Worm (Caenorhabditis elegans) whole organism, late embryonic: ENCODE results near the gene ins-8.

Experiments
- C08G9.2 ChIP-seq: sonication (generic microtip); optimal IDR thresholded peaks from 2 replicates; lab custom pipeline; 2016; ENCODE audit warnings: mild to moderate bottlenecking, missing genetic modification characterization, moderate library complexity, missing compliant biosample characterization
- F13H6.1 ChIP-seq: sonication (generic microtip); optimal IDR thresholded peaks from 2 replicates; lab custom pipeline; 2016; ENCODE audit warnings: missing genetic modification characterization, missing compliant biosample characterization
- ama-1 ChIP-seq: fragments of 150-350 bp; optimal IDR thresholded peaks from 2 replicates; lab custom pipeline; 2014
- ceh-24 ChIP-seq: sonication (generic microtip); optimal IDR thresholded peaks from 2 replicates; lab custom pipeline; 2016; ENCODE audit warnings: mild to moderate bottlenecking, missing genetic modification characterization, missing compliant biosample characterization
- ceh-48 ChIP-seq: sonication (generic microtip); optimal IDR thresholded peaks from 2 replicates; lab custom pipeline; 2016; ENCODE audit warnings: missing genetic modification characterization, inconsistent platforms, missing compliant biosample characterization
- fkh-10 ChIP-seq: fragments of 150-350 bp; optimal IDR thresholded peaks from 2 replicates; lab custom pipeline; 2014; ENCODE audit warnings: missing biosample characterization, missing genetic modification reagents, missing genetic modification characterization
- nfya-1 ChIP-seq: sonication (generic microtip); optimal IDR thresholded peaks from 2 replicates; lab custom pipeline; 2017; ENCODE audit warnings: missing genetic modification characterization, mild to moderate bottlenecking, missing compliant biosample characterization, antibody characterized with exemption, moderate library complexity
- pha-4 ChIP-seq: fragments of 150-350 bp; optimal IDR thresholded peaks from 2 replicates; lab custom pipeline; 2018; ENCODE audit warnings: missing biosample characterization, missing genetic modification reagents, missing genetic modification characterization
- ref-2 ChIP-seq: sonication (generic microtip); optimal IDR thresholded peaks from 2 replicates; lab custom pipeline; 2016; ENCODE audit warnings: missing genetic modification characterization, missing compliant biosample characterization
- rnt-1 ChIP-seq: sonication (generic microtip); optimal IDR thresholded peaks from 2 replicates; lab custom pipeline; 2016; ENCODE audit warnings: missing genetic modification characterization, missing compliant biosample characterization
- tbx-2 ChIP-seq: sonication (generic microtip); optimal IDR thresholded peaks from 2 replicates; lab custom pipeline; 2016; ENCODE audit warnings: missing genetic modification characterization, missing compliant biosample characterization
- unc-86 ChIP-seq: sonication (generic microtip); optimal IDR thresholded peaks from 2 replicates; lab custom pipeline; 2016; ENCODE audit warnings: missing genetic modification characterization, missing compliant biosample characterization
- zip-5 ChIP-seq: sonication (generic microtip); optimal IDR thresholded peaks from 2 replicates; lab custom pipeline; 2016; ENCODE audit warnings: missing genetic modification characterization, missing compliant biosample characterization

ce11 chrIV:9697869-9698268 lies 17.1 kb upstream of the ins-8 start:
- TF ChIP-seq tbx-2 (no peak), unc-86 (tag; lab: Kevin White, UChicago) (no peak), ama-1 (lab: Kevin White, UChicago) (no peak), rnt-1 (tag; lab: Kevin White, UChicago) (no peak), fkh-10 (GFP tag; lab: Kevin White, UChicago) (no peak), pha-4 (tag; lab: Kevin White, UChicago) (no peak), ceh-48 (tag; lab: Kevin White, UChicago) (no peak), ceh-24 (tag; lab: Kevin White, UChicago) (no peak), F13H6.1 (tag; lab: Kevin White, UChicago) (no peak), nfya-1 (no peak), C08G9.2 (tag; lab: Kevin White, UChicago) (no peak), zip-5 (tag; lab: Kevin White, UChicago) (no peak), ref-2 (no peak)
